Fruit fly (Drosophila melanogaster) whole organism, embryonic: ENCODE results near the gene CG4270.
A peak's percentile ranks its signal among the peaks of the same experiment; 100 is the strongest.

Experiments used
- ATbp ChIP-seq: fragments of 200-800 bp; sonication (Bioruptor generic); optimal IDR thresholded peaks from 2 replicates; lab custom pipeline; 2017; ENCODE audit warnings: missing biosample characterization, mild to moderate bottlenecking, missing genetic modification characterization, missing genetic modification reagents
- CG11456 ChIP-seq: fragments of 200-800 bp; sonication (Bioruptor generic); IDR thresholded peaks from 3 replicates; pipeline ENCODE4 v1.3.6; 2022; ENCODE audit warnings: missing biosample characterization, missing genetic modification characterization
- CG12155 ChIP-seq: fragments of 200-800 bp; sonication (Bioruptor generic); optimal IDR thresholded peaks from 3 replicates; lab custom pipeline; 2016; ENCODE audit warnings: missing biosample characterization, missing genetic modification characterization
- CG12769 ChIP-seq: fragments of 200-800 bp; sonication (Bioruptor generic); optimal IDR thresholded peaks from 2 replicates; lab custom pipeline; 2019; ENCODE audit warnings: missing biosample characterization, mild to moderate bottlenecking, missing genetic modification characterization, moderate library complexity
- CG13296 ChIP-seq: fragments of 200-800 bp; sonication (Bioruptor generic); optimal IDR thresholded peaks from 3 replicates; lab custom pipeline; 2018; ENCODE audit warnings: missing biosample characterization, mild to moderate bottlenecking, missing genetic modification characterization
- CG14014 ChIP-seq: fragments of 200-800 bp; sonication (Bioruptor generic); IDR thresholded peaks from 2 replicates; pipeline ENCODE4 v1.3.6; 2022; ENCODE audit warnings: missing biosample characterization, missing genetic modification characterization
- CG14965 ChIP-seq: fragments of 200-800 bp; sonication (Bioruptor generic); optimal IDR thresholded peaks from 2 replicates; lab custom pipeline; 2016; ENCODE audit warnings: missing biosample characterization, missing genetic modification characterization, borderline replicate concordance
- CG1529 ChIP-seq: fragments of 200-800 bp; sonication (Bioruptor generic); optimal IDR thresholded peaks from 3 replicates; lab custom pipeline; 2018; ENCODE audit warnings: missing biosample characterization, missing genetic modification characterization
- CG15479 ChIP-seq: fragments of 200-800 bp; sonication (Bioruptor generic); optimal IDR thresholded peaks from 3 replicates; lab custom pipeline; 2019; ENCODE audit warnings: missing biosample characterization, mild to moderate bottlenecking, missing genetic modification characterization, moderate library complexity
- CG15696 ChIP-seq: fragments of 200-800 bp; sonication (Bioruptor generic); optimal IDR thresholded peaks from 2 replicates; lab custom pipeline; 2019; ENCODE audit warnings: missing biosample characterization, mild to moderate bottlenecking, missing genetic modification characterization, moderate library complexity
- CG17385 ChIP-seq: fragments of 200-800 bp; sonication (Bioruptor generic); optimal IDR thresholded peaks from 3 replicates; lab custom pipeline; 2018; ENCODE audit warnings: missing biosample characterization, mild to moderate bottlenecking, missing genetic modification characterization
- CG2116 ChIP-seq: fragments of 200-800 bp; sonication (Bioruptor generic); optimal IDR thresholded peaks from 3 replicates; lab custom pipeline; 2018; ENCODE audit warnings: missing biosample characterization, mild to moderate bottlenecking, missing genetic modification characterization
- CG32532 ChIP-seq: fragments of 200-800 bp; sonication (Bioruptor generic); IDR thresholded peaks from 2 replicates; pipeline ENCODE4 v1.3.6; 2022; ENCODE audit warnings: missing biosample characterization, missing genetic modification characterization
- CG34224 ChIP-seq: fragments of 200-800 bp; sonication (Bioruptor generic); IDR thresholded peaks from 3 replicates; pipeline ENCODE4 v1.3.6; 2022; ENCODE audit warnings: missing biosample characterization, missing genetic modification characterization; ENCODE audit not compliant: partially characterized antibody
- CG3847 ChIP-seq: fragments of 200-800 bp; sonication (Bioruptor generic); IDR thresholded peaks from 2 replicates; pipeline ENCODE4 v1.3.6; 2022; ENCODE audit warnings: missing biosample characterization, missing genetic modification characterization
- CG7372 ChIP-seq: fragments of 200-800 bp; sonication (Bioruptor generic); IDR thresholded peaks from 2 replicates; pipeline ENCODE4 v1.3.6; 2022; ENCODE audit warnings: missing biosample characterization, missing genetic modification characterization
- CG8924 ChIP-seq: fragments of 200-800 bp; optimal IDR thresholded peaks from 3 replicates; lab custom pipeline; 2019; ENCODE audit warnings: missing biosample characterization, mild to moderate bottlenecking, missing genetic modification characterization, moderate library complexity
- CG9609 ChIP-seq: fragments of 200-800 bp; sonication (Bioruptor generic); optimal IDR thresholded peaks from 3 replicates; lab custom pipeline; 2016; ENCODE audit warnings: missing biosample characterization, missing genetic modification characterization
- Dek ChIP-seq: fragments of 200-800 bp; sonication (Bioruptor generic); optimal IDR thresholded peaks from 3 replicates; lab custom pipeline; 2019; ENCODE audit warnings: missing biosample characterization, mild to moderate bottlenecking, missing genetic modification characterization, moderate library complexity
- Doc3 ChIP-seq: fragments of 200-800 bp; sonication (Bioruptor generic); IDR thresholded peaks from 3 replicates; pipeline ENCODE4 v1.3.6; 2022; ENCODE audit warnings: missing biosample characterization, missing genetic modification characterization; ENCODE audit not compliant: partially characterized antibody
- Elba2 ChIP-seq: fragments of 200-800 bp; sonication (Bioruptor generic); optimal IDR thresholded peaks from 3 replicates; lab custom pipeline; 2016; ENCODE audit warnings: missing biosample characterization, missing genetic modification characterization
- Fer3 ChIP-seq: fragments of 200-800 bp; sonication (Bioruptor generic); optimal IDR thresholded peaks from 2 replicates; lab custom pipeline; 2018; ENCODE audit warnings: missing biosample characterization, mild to moderate bottlenecking, missing genetic modification characterization, moderate library complexity
- HLH3B ChIP-seq: fragments of 200-800 bp; sonication (Bioruptor generic); IDR thresholded peaks from 2 replicates; pipeline ENCODE4 v1.3.6; 2022; ENCODE audit warnings: missing biosample characterization, missing genetic modification characterization
- HLHmδ ChIP-seq: fragments of 200-800 bp; sonication (Bioruptor generic); optimal IDR thresholded peaks from 2 replicates; lab custom pipeline; 2018; ENCODE audit warnings: missing biosample characterization, mild to moderate bottlenecking, missing genetic modification characterization, moderate library complexity
- Jarid2 ChIP-seq: fragments of 200-800 bp; sonication (Bioruptor generic); optimal IDR thresholded peaks from 3 replicates; lab custom pipeline; 2017; ENCODE audit warnings: mild to moderate bottlenecking, missing biosample characterization, missing genetic modification reagents, missing genetic modification characterization
- Nf-YB ChIP-seq: fragments of 200-800 bp; sonication (Bioruptor generic); optimal IDR thresholded peaks from 3 replicates; lab custom pipeline; 2019; ENCODE audit warnings: missing biosample characterization, mild to moderate bottlenecking, missing genetic modification characterization, moderate library complexity
- Nf-YC ChIP-seq: fragments of 200-800 bp; optimal IDR thresholded peaks from 3 replicates; lab custom pipeline; 2019; ENCODE audit warnings: missing biosample characterization, mild to moderate bottlenecking, missing genetic modification characterization, moderate library complexity
- Scr ChIP-seq: fragments of 200-800 bp; sonication (Bioruptor generic); IDR thresholded peaks from 2 replicates; pipeline ENCODE4 v1.3.6; 2022; ENCODE audit warnings: missing biosample characterization, missing genetic modification characterization; ENCODE audit not compliant: partially characterized antibody
- Stat92E ChIP-seq, 3 experiments: fragments of >200 bp in 2 of 3; fragments of 200-800 bp in 1 of 3; sonication (Bioruptor generic) in 1 of 3; optimal IDR thresholded peaks; 2 replicates each; lab custom pipeline; 2017 to 2019; ENCODE audit warnings: missing biosample characterization in 3 of 3, missing genetic modification characterization in 3 of 3, mild to moderate bottlenecking in 1 of 3, moderate library complexity in 1 of 3
- Tbp ChIP-seq: fragments of >200 bp; optimal IDR thresholded peaks from 2 replicates; lab custom pipeline; 2018; ENCODE audit warnings: missing biosample characterization, missing genetic modification characterization
- Xbp1 ChIP-seq: fragments of 200-800 bp; sonication (Bioruptor generic); optimal IDR thresholded peaks from 3 replicates; lab custom pipeline; 2016; ENCODE audit warnings: missing biosample characterization, mild to moderate bottlenecking, missing genetic modification characterization
- btn ChIP-seq: fragments of 200-800 bp; sonication (Bioruptor generic); optimal IDR thresholded peaks from 2 replicates; lab custom pipeline; 2016; ENCODE audit warnings: missing biosample characterization, missing genetic modification characterization
- cas ChIP-seq: fragments of 200-800 bp; sonication (Bioruptor generic); IDR thresholded peaks from 2 replicates; pipeline ENCODE4 v1.3.6; 2022; ENCODE audit warnings: missing biosample characterization, missing genetic modification characterization
- chm ChIP-seq: fragments of 200-800 bp; sonication (Bioruptor generic); IDR thresholded peaks from 2 replicates; pipeline ENCODE4 v1.3.6; 2022; ENCODE audit warnings: missing biosample characterization, missing genetic modification characterization
- ci ChIP-seq: fragments of 200-800 bp; sonication (Bioruptor generic); IDR thresholded peaks from 3 replicates; pipeline ENCODE4 v1.3.6; 2022; ENCODE audit warnings: missing biosample characterization, missing genetic modification characterization
- croc ChIP-seq: fragments of 200-800 bp; sonication (Bioruptor generic); conservative IDR thresholded peaks from 3 replicates; pipeline ENCODE4 v1.3.6; 2022; ENCODE audit warnings: missing biosample characterization, missing genetic modification characterization
- cwo ChIP-seq: fragments of 200-800 bp; sonication (Bioruptor generic); optimal IDR thresholded peaks from 3 replicates; lab custom pipeline; 2017; ENCODE audit warnings: missing biosample characterization, missing genetic modification characterization, mild to moderate bottlenecking, moderate library complexity, missing genetic modification reagents
- dysf ChIP-seq: fragments of 200-800 bp; sonication (Bioruptor generic); IDR thresholded peaks from 3 replicates; pipeline ENCODE4 v1.3.6; 2022; ENCODE audit warnings: missing biosample characterization, missing genetic modification characterization
- exex ChIP-seq: fragments of 200-800 bp; sonication (Bioruptor generic); optimal IDR thresholded peaks from 4 replicates; lab custom pipeline; 2018; ENCODE audit warnings: missing biosample characterization, mild to moderate bottlenecking, missing genetic modification characterization, moderate library complexity
- fu2 ChIP-seq: fragments of 200-800 bp; sonication (Bioruptor generic); optimal IDR thresholded peaks from 2 replicates; lab custom pipeline; 2016; ENCODE audit warnings: missing biosample characterization, missing genetic modification characterization
- gcm2 ChIP-seq: fragments of 200-800 bp; sonication (Bioruptor generic); optimal IDR thresholded peaks from 2 replicates; lab custom pipeline; 2016; ENCODE audit warnings: missing biosample characterization, missing genetic modification characterization
- grn ChIP-seq: fragments of 200-800 bp; sonication (Bioruptor generic); optimal IDR thresholded peaks from 3 replicates; lab custom pipeline; 2017; ENCODE audit warnings: missing biosample characterization, missing genetic modification characterization
- kah ChIP-seq: fragments of 200-800 bp; sonication (Bioruptor generic); optimal IDR thresholded peaks from 2 replicates; lab custom pipeline; 2018; ENCODE audit warnings: missing biosample characterization, mild to moderate bottlenecking, missing genetic modification characterization
- lov ChIP-seq, 2 experiments: fragments of 200-800 bp in 1 of 2; fragments of >200 bp in 1 of 2; sonication (Bioruptor generic) in 1 of 2; IDR thresholded peaks in 1 of 2; optimal IDR thresholded peaks in 1 of 2; 2 replicates in 1 of 2; 3 replicates in 1 of 2; pipeline versions ENCODE4 v1.3.6 to Lab custom; 2017 to 2022; ENCODE audit warnings: missing biosample characterization in 1 of 2, missing genetic modification characterization in 1 of 2
- salm ChIP-seq: fragments of 200-800 bp; sonication (Bioruptor generic); optimal IDR thresholded peaks from 2 replicates; lab custom pipeline; 2018; ENCODE audit warnings: missing biosample characterization, mild to moderate bottlenecking, missing genetic modification characterization
- sisA ChIP-seq: fragments of 200-800 bp; sonication (Bioruptor generic); IDR thresholded peaks from 2 replicates; pipeline ENCODE4 v1.3.6; 2022; ENCODE audit warnings: missing biosample characterization, missing genetic modification characterization
- so ChIP-seq: fragments of 200-800 bp; sonication (Bioruptor generic); IDR thresholded peaks from 3 replicates; pipeline ENCODE4 v1.3.6; 2022; ENCODE audit warnings: missing biosample characterization, missing genetic modification characterization
- sug ChIP-seq: fragments of 200-800 bp; optimal IDR thresholded peaks from 2 replicates; lab custom pipeline; 2019; ENCODE audit warnings: missing biosample characterization, mild to moderate bottlenecking, missing genetic modification characterization, moderate library complexity
- unc-4 ChIP-seq: fragments of 200-800 bp; sonication (Bioruptor generic); IDR thresholded peaks from 2 replicates; pipeline ENCODE4 v1.3.6; 2022; ENCODE audit warnings: missing biosample characterization, missing genetic modification characterization; ENCODE audit not compliant: partially characterized antibody
- yki ChIP-seq: fragments of >200 bp; optimal IDR thresholded peaks from 3 replicates; lab custom pipeline; 2018
- zfh1 ChIP-seq: fragments of 200-800 bp; sonication (Bioruptor generic); IDR thresholded peaks from 3 replicates; pipeline ENCODE4 v1.3.6; 2022; ENCODE audit warnings: missing biosample characterization, missing genetic modification characterization

Gene CG4270

dm6 chr2L:2242139-2242538 is 21.1 kb upstream of the CG4270 start, which contains the start of gene CG4267 (continued):
- no peak for TF ChIP-seq CG12769 (tag; lab: Kevin White, UChicago)
- no peak for TF ChIP-seq Fer3 (tag; lab: Kevin White, UChicago)
- no peak for TF ChIP-seq Nf-YC (tag; lab: Kevin White, UChicago)
- TF ChIP-seq gcm2 = no peak
- TF ChIP-seq cas (GFP tag; lab: Robert Waterston, UW) = no peak
- TF ChIP-seq Xbp1 (GFP tag; lab: Kevin White, UChicago) = no peak
- TF ChIP-seq unc-4 (GFP tag; lab: Robert Waterston, UW) = peak; percentile 34
- TF ChIP-seq Nf-YB = no peak
- TF ChIP-seq CG8924 (tag; lab: Kevin White, UChicago) = no peak
- TF ChIP-seq CG2116 (GFP tag; lab: Kevin White, UChicago) = no peak
- TF ChIP-seq CG7372 = no peak
- no peak for TF ChIP-seq salm (tag; lab: Kevin White, UChicago)
- peak; percentile 80 for TF ChIP-seq Jarid2
- TF ChIP-seq Elba2 = no peak
- TF ChIP-seq so = peak; percentile 19; the same call in 1 of the 3 replicates
- TF ChIP-seq zfh1 (GFP tag; lab: Robert Waterston, UW) = 0 out of 3 replicates have a peak, but pooled peaks have one; percentile 43
- TF ChIP-seq dysf = no peak
- TF ChIP-seq fu2 (GFP tag; lab: Kevin White, UChicago) = no peak
- TF ChIP-seq sug = no peak
- no peak for TF ChIP-seq sisA (GFP tag; lab: Robert Waterston, UW)
- peak; percentile 64; the same call in 1 of the 2 replicates for TF ChIP-seq CG32532 (GFP tag; lab: Robert Waterston, UW)
- TF ChIP-seq CG17385 (GFP tag; lab: Kevin White, UChicago) = no peak
- peak; percentile 32; the same call in 1 of the 3 replicates for TF ChIP-seq Doc3 (GFP tag; lab: Robert Waterston, UW)
- TF ChIP-seq Tbp (GFP tag; lab: Kevin White, UChicago) = no peak
- no peak for TF ChIP-seq Scr (GFP tag; lab: Robert Waterston, UW)
- no peak for TF ChIP-seq cwo (GFP tag; lab: Kevin White, UChicago)
- no peak for TF ChIP-seq CG9609 (GFP tag; lab: Kevin White, UChicago)
- peak; percentile 52; the same call in 1 of the 3 replicates for TF ChIP-seq ci (GFP tag; lab: Robert Waterston, UW)
- TF ChIP-seq HLHmδ = no peak
- peak; percentile 68 for TF ChIP-seq CG34224 (GFP tag; lab: Robert Waterston, UW)
- no peak for TF ChIP-seq CG13296 (GFP tag; lab: Kevin White, UChicago)
- no peak for TF ChIP-seq CG15696 (tag; lab: Kevin White, UChicago)
- no peak for TF ChIP-seq grn (GFP tag; lab: Kevin White, UChicago)
- no peak for TF ChIP-seq exex (tag; lab: Kevin White, UChicago)
- TF ChIP-seq CG14014 = no peak
- peak; percentile 87 for TF ChIP-seq yki
- no peak for TF ChIP-seq kah
- no peak for TF ChIP-seq CG14965 (GFP tag; lab: Kevin White, UChicago)
- no peak for TF ChIP-seq lov (optimal IDR thresholded peaks at IDR 0.05; lab: Kevin White, UChicago)
- TF ChIP-seq lov (GFP tag; IDR thresholded peaks at IDR 0.05; lab: Robert Waterston, UW) = no peak
- no peak for TF ChIP-seq CG12155 (GFP tag; lab: Kevin White, UChicago)
- no peak for TF ChIP-seq ATbp (GFP tag; lab: Kevin White, UChicago)
- 0 out of 3 replicates have a peak, but pooled peaks have one; percentile 35 for TF ChIP-seq CG11456 (GFP tag; lab: Robert Waterston, UW)
- no peak for TF ChIP-seq croc (GFP tag; lab: Robert Waterston, UW)
- TF ChIP-seq btn (GFP tag; lab: Kevin White, UChicago) = no peak
- no peak for TF ChIP-seq Stat92E (GFP tag; optimal IDR thresholded peaks at IDR 0.05; lab: Kevin White, UChicago)
- peak; percentile 60 for TF ChIP-seq chm (GFP tag; lab: Robert Waterston, UW)
- no peak for TF ChIP-seq Dek
- no peak for TF ChIP-seq HLH3B (GFP tag; lab: Robert Waterston, UW)
- TF ChIP-seq CG15479 (GFP tag; lab: Kevin White, UChicago) = no peak
- no peak for TF ChIP-seq CG1529 (GFP tag; lab: Kevin White, UChicago)
- no peak for TF ChIP-seq CG3847
